Worm (Caenorhabditis elegans) whole organism, young adult: ENCODE measurements around the gene C03G6.21.

Source experiments
- C06A6.2 ChIP-seq: fragments of 200-800 bp; sonication (Bioruptor generic); conservative IDR thresholded peaks from 2 replicates; pipeline ENCODE4 v1.3.6; 2022; ENCODE audit warnings: missing genetic modification characterization, missing compliant biosample characterization
- F23B12.7 ChIP-seq: sonication (generic microtip); optimal IDR thresholded peaks from 2 replicates; lab custom pipeline; 2017; ENCODE audit warnings: missing genetic modification characterization, mild to moderate bottlenecking, missing compliant biosample characterization, antibody characterized with exemption, moderate library complexity; ENCODE audit not compliant: insufficient read depth
- F37B4.10 ChIP-seq: fragments of 200-800 bp; sonication (Bioruptor generic); IDR thresholded peaks from 2 replicates; pipeline ENCODE4 v1.3.6; 2022; ENCODE audit warnings: missing genetic modification characterization, missing compliant biosample characterization
- F57A8.1 ChIP-seq: fragments of 200-800 bp; sonication (Bioruptor generic); optimal IDR thresholded peaks from 2 replicates; lab custom pipeline; 2018; ENCODE audit warnings: mild to moderate bottlenecking, missing genetic modification characterization, moderate library complexity, missing compliant biosample characterization
- Y53F4B.3 ChIP-seq: fragments of 200-800 bp; sonication (Bioruptor generic); IDR thresholded peaks from 2 replicates; pipeline ENCODE4 v1.3.6; 2022; ENCODE audit warnings: missing genetic modification reagents, missing genetic modification characterization, missing compliant biosample characterization
- Y56A3A.18 ChIP-seq: fragments of 200-800 bp; sonication (Bioruptor generic); IDR thresholded peaks from 2 replicates; pipeline ENCODE4 v1.3.6; 2022; ENCODE audit warnings: missing genetic modification reagents, missing genetic modification characterization, missing compliant biosample characterization
- Y95B8A.8 ChIP-seq: fragments of 200-800 bp; sonication (Bioruptor generic); IDR thresholded peaks from 2 replicates; pipeline ENCODE4 v1.3.6; 2022; ENCODE audit warnings: missing genetic modification reagents, missing genetic modification characterization, missing compliant biosample characterization
- akir-1 ChIP-seq: fragments of 200-800 bp; sonication (Bioruptor generic); optimal IDR thresholded peaks from 2 replicates; lab custom pipeline; 2018; ENCODE audit warnings: mild to moderate bottlenecking, missing genetic modification characterization, moderate library complexity, missing compliant biosample characterization
- aptf-2 ChIP-seq: fragments of 200-800 bp; sonication (Bioruptor generic); conservative IDR thresholded peaks from 2 replicates; pipeline ENCODE4 v1.3.6; 2022; ENCODE audit warnings: missing genetic modification reagents, missing genetic modification characterization, missing compliant biosample characterization
- atf-7 ChIP-seq: sonication (generic microtip); optimal IDR thresholded peaks from 2 replicates; lab custom pipeline; 2017; ENCODE audit warnings: mild to moderate bottlenecking, missing genetic modification characterization, missing compliant biosample characterization
- attf-3 ChIP-seq: fragments of 200-800 bp; sonication (Bioruptor generic); conservative IDR thresholded peaks from 2 replicates; pipeline ENCODE4 v1.3.6; 2022; ENCODE audit warnings: missing genetic modification reagents, missing genetic modification characterization, missing compliant biosample characterization
- attf-5 ChIP-seq: fragments of 200-800 bp; sonication (Bioruptor generic); optimal IDR thresholded peaks from 2 replicates; lab custom pipeline; 2018; ENCODE audit warnings: mild to moderate bottlenecking, missing genetic modification characterization, missing compliant biosample characterization
- bed-2 ChIP-seq: fragments of 200-800 bp; sonication (Bioruptor generic); IDR thresholded peaks from 2 replicates; pipeline ENCODE4 v1.3.6; 2022; ENCODE audit warnings: missing genetic modification reagents, missing genetic modification characterization, missing compliant biosample characterization
- ceh-79 ChIP-seq: sonication (generic microtip); optimal IDR thresholded peaks from 2 replicates; lab custom pipeline; 2017; ENCODE audit warnings: mild to moderate bottlenecking, missing genetic modification characterization, missing compliant biosample characterization
- die-1 ChIP-seq: sonication (generic microtip); optimal IDR thresholded peaks from 2 replicates; lab custom pipeline; 2016; ENCODE audit warnings: missing genotype, mild to moderate bottlenecking, missing genetic modification characterization, missing compliant biosample characterization
- egrh-3 ChIP-seq: fragments of 200-800 bp; sonication (Bioruptor generic); IDR thresholded peaks from 2 replicates; pipeline ENCODE4 v1.3.6; 2022; ENCODE audit warnings: missing genetic modification reagents, missing genetic modification characterization, missing compliant biosample characterization
- ekl-4 ChIP-seq: fragments of 200-800 bp; sonication (Bioruptor generic); IDR thresholded peaks from 2 replicates; pipeline ENCODE4 v1.3.6; 2022; ENCODE audit warnings: missing genetic modification reagents, missing genetic modification characterization, missing compliant biosample characterization
- hlh-26 ChIP-seq: fragments of 200-800 bp; sonication (Bioruptor generic); conservative IDR thresholded peaks from 2 replicates; pipeline ENCODE4 v1.3.6; 2022; ENCODE audit warnings: missing genetic modification reagents, missing genetic modification characterization, missing compliant biosample characterization
- lin-26 ChIP-seq: fragments of 200-800 bp; sonication (Bioruptor generic); IDR thresholded peaks from 2 replicates; pipeline ENCODE4 v1.3.6; 2022; ENCODE audit warnings: missing genetic modification reagents, missing genetic modification characterization, missing compliant biosample characterization
- lin-40 ChIP-seq: sonication (generic microtip); optimal IDR thresholded peaks from 2 replicates; lab custom pipeline; 2016; ENCODE audit warnings: missing genetic modification characterization, mild to moderate bottlenecking, missing compliant biosample characterization, missing genotype, missing genetic modification reagents
- lir-1 ChIP-seq: fragments of 200-800 bp; sonication (Bioruptor generic); conservative IDR thresholded peaks from 2 replicates; pipeline ENCODE4 v1.3.6; 2022; ENCODE audit warnings: missing genetic modification reagents, missing genetic modification characterization, missing compliant biosample characterization
- lsl-1 ChIP-seq: fragments of 200-800 bp; sonication (Bioruptor generic); optimal IDR thresholded peaks from 2 replicates; lab custom pipeline; 2018; ENCODE audit warnings: mild to moderate bottlenecking, missing genetic modification characterization, moderate library complexity, missing compliant biosample characterization
- lsy-27 ChIP-seq: sonication (generic microtip); optimal IDR thresholded peaks from 2 replicates; lab custom pipeline; 2017; ENCODE audit warnings: missing genetic modification characterization, mild to moderate bottlenecking, missing compliant biosample characterization, antibody characterized with exemption, missing genotype, borderline replicate concordance; ENCODE audit not compliant: insufficient read depth
- madf-6 ChIP-seq: fragments of 200-800 bp; sonication (Bioruptor generic); IDR thresholded peaks from 2 replicates; pipeline ENCODE4 v1.3.6; 2022; ENCODE audit warnings: missing genetic modification reagents, missing genetic modification characterization, missing compliant biosample characterization
- mel-28 ChIP-seq: sonication (generic microtip); optimal IDR thresholded peaks from 2 replicates; lab custom pipeline; 2016; ENCODE audit warnings: borderline replicate concordance, mild to moderate bottlenecking, missing genetic modification characterization, missing compliant biosample characterization
- nhr-90 ChIP-seq: sonication (generic microtip); optimal IDR thresholded peaks from 2 replicates; lab custom pipeline; 2016; ENCODE audit warnings: missing genotype, mild to moderate bottlenecking, missing genetic modification characterization, missing compliant biosample characterization
- pbrm-1 ChIP-seq: fragments of 200-800 bp; sonication (Bioruptor generic); IDR thresholded peaks from 2 replicates; pipeline ENCODE4 v1.3.6; 2022; ENCODE audit warnings: missing genetic modification reagents, missing genetic modification characterization, missing compliant biosample characterization
- pha-4 ChIP-seq: fragments of 150-350 bp; sonication (generic microtip); optimal IDR thresholded peaks from 2 replicates; lab custom pipeline; 2014; ENCODE audit warnings: missing biosample characterization, missing genetic modification reagents, missing genetic modification characterization
- rec-8 ChIP-seq, 2 experiments: sonication (generic microtip); optimal IDR thresholded peaks; 2 replicates each; lab custom pipeline; 2016; ENCODE audit warnings: mild to moderate bottlenecking in 2 of 2, missing genetic modification characterization in 2 of 2, missing genetic modification reagents in 2 of 2, missing genotype in 2 of 2, missing biosample characterization in 1 of 2, missing compliant biosample characterization in 1 of 2, moderate library complexity in 1 of 2
- sptf-2 ChIP-seq: fragments of 200-800 bp; sonication (Bioruptor generic); optimal IDR thresholded peaks from 2 replicates; lab custom pipeline; 2018; ENCODE audit warnings: mild to moderate bottlenecking, missing genetic modification characterization, missing compliant biosample characterization
- tbp1 ChIP-seq: fragments of 200-800 bp; sonication (Bioruptor generic); optimal IDR thresholded peaks from 2 replicates; lab custom pipeline; 2018; ENCODE audit warnings: mild to moderate bottlenecking, missing genetic modification characterization, missing compliant biosample characterization
- tlf-1 ChIP-seq: fragments of 200-800 bp; sonication (Bioruptor generic); optimal IDR thresholded peaks from 2 replicates; lab custom pipeline; 2018; ENCODE audit warnings: mild to moderate bottlenecking, missing genetic modification characterization, missing compliant biosample characterization
- unc-62 ChIP-seq: fragments of 150-350 bp; optimal IDR thresholded peaks from 2 replicates; lab custom pipeline; 2014; ENCODE audit warnings: missing biosample characterization, missing genetic modification reagents, missing genetic modification characterization
- ztf-22 ChIP-seq: fragments of 200-800 bp; sonication (Bioruptor generic); optimal IDR thresholded peaks from 2 replicates; lab custom pipeline; 2018; ENCODE audit warnings: mild to moderate bottlenecking, missing genetic modification characterization, moderate library complexity, missing compliant biosample characterization
- ztf-26 ChIP-seq: sonication (generic microtip); optimal IDR thresholded peaks from 2 replicates; lab custom pipeline; 2017; ENCODE audit warnings: missing genetic modification characterization, missing compliant biosample characterization
- ztf-28 ChIP-seq: fragments of 200-800 bp; sonication (Bioruptor generic); IDR thresholded peaks from 2 replicates; pipeline ENCODE4 v1.3.6; 2022; ENCODE audit warnings: missing genetic modification reagents, missing genetic modification characterization, missing compliant biosample characterization

The C03G6.21 gene

ce11 chrV:7361673-7362072 lies 5.1 kb upstream of the C03G6.21 start, which contains the start of gene cyp-35A1:
Gene cyp-35A1, minus strand, starts transcription at chrV:7361773.
- no peak for TF ChIP-seq tbp1 (GFP tag; lab: Kevin White, UChicago)

ce11 chrV:7357132-7357531 lies 548 bp upstream of the C03G6.21 start, which contains the start of gene C03G6.6:
Gene C03G6.6, plus strand, starts transcription at chrV:7357432.
- no peak for TF ChIP-seq Y56A3A.18
- TF ChIP-seq ceh-79 (tag; lab: Kevin White, UChicago) = no peak
- TF ChIP-seq nhr-90 (tag; lab: Kevin White, UChicago) = no peak
- no peak for TF ChIP-seq lsl-1 (GFP tag; lab: Kevin White, UChicago)
- TF ChIP-seq madf-6 (GFP tag; lab: Robert Waterston, UW) = no peak
- TF ChIP-seq lin-40 (tag; lab: Kevin White, UChicago) = no peak
- no peak for TF ChIP-seq pbrm-1 (GFP tag; lab: Robert Waterston, UW)
- no peak for TF ChIP-seq atf-7
- TF ChIP-seq aptf-2 (GFP tag; lab: Robert Waterston, UW) = no peak
- TF ChIP-seq unc-62 (GFP tag; lab: Kevin White, UChicago) = no peak
- TF ChIP-seq F57A8.1 = no peak
- no peak for TF ChIP-seq akir-1
- TF ChIP-seq egrh-3 (GFP tag; lab: Robert Waterston, UW) = no peak
- no peak for TF ChIP-seq C06A6.2 (GFP tag; lab: Robert Waterston, UW)
- no peak for TF ChIP-seq lir-1 (GFP tag; lab: Robert Waterston, UW)
- TF ChIP-seq ztf-22 (GFP tag; lab: Kevin White, UChicago) = no peak
- TF ChIP-seq F37B4.10 = no peak
- TF ChIP-seq lsy-27 (tag; lab: Kevin White, UChicago) = no peak
- no peak for TF ChIP-seq attf-5 (GFP tag; lab: Kevin White, UChicago)

ce11 chrV:7355464-7355863 lies 1.1 kb downstream of the C03G6.21 start, which contains the start of gene tag-293:
Gene tag-293, minus strand, starts transcription at chrV:7355564.
- TF ChIP-seq die-1 (tag; lab: Kevin White, UChicago) = no peak
- TF ChIP-seq hlh-26 (GFP tag; lab: Robert Waterston, UW) = no peak
- TF ChIP-seq pha-4 = no peak
- TF ChIP-seq mel-28 = no peak
- no peak for TF ChIP-seq sptf-2
- TF ChIP-seq atf-7 = no peak
- no peak for TF ChIP-seq ztf-28 (GFP tag; lab: Robert Waterston, UW)
- TF ChIP-seq ztf-26 = no peak
- TF ChIP-seq ekl-4 (GFP tag; lab: Robert Waterston, UW) = no peak
- no peak for TF ChIP-seq Y95B8A.8
- TF ChIP-seq attf-3 (GFP tag; lab: Robert Waterston, UW) = no peak
- TF ChIP-seq, all 124 proteins: peak for 0

ce11 chrV:7353602-7354001 lies 3.0 kb downstream of the C03G6.21 start:
- no peak for TF ChIP-seq tlf-1 (GFP tag; lab: Kevin White, UChicago)
- no peak for TF ChIP-seq F23B12.7
- TF ChIP-seq pbrm-1 (GFP tag; lab: Robert Waterston, UW) = no peak
- TF ChIP-seq Y53F4B.3 (GFP tag; lab: Robert Waterston, UW) = no peak
- TF ChIP-seq rec-8 (tag; optimal IDR thresholded peaks at IDR 0.05; lab: Kevin White, UChicago) = no peak
- no peak for TF ChIP-seq bed-2 (GFP tag; lab: Robert Waterston, UW)
- no peak for TF ChIP-seq attf-5 (GFP tag; lab: Kevin White, UChicago)
- TF ChIP-seq ekl-4 (GFP tag; lab: Robert Waterston, UW) = no peak
- no peak for TF ChIP-seq lin-26 (GFP tag; lab: Robert Waterston, UW)
